Worm (Caenorhabditis elegans) whole organism, L4 larva: ENCODE measurements around the gene nas-16.

ENCODE experiments used
- ama-1 ChIP-seq: fragments of 150-350 bp; optimal IDR thresholded peaks from 2 replicates; lab custom pipeline; 2014; ENCODE audit warnings: inconsistent platforms, mixed read lengths
- ceh-82 ChIP-seq: sonication (generic microtip); optimal IDR thresholded peaks from 2 replicates; lab custom pipeline; 2017; ENCODE audit warnings: missing biosample characterization, missing genetic modification characterization
- egl-27 ChIP-seq: sonication (generic microtip); optimal IDR thresholded peaks from 3 replicates; lab custom pipeline; 2017; ENCODE audit warnings: missing biosample characterization, missing genetic modification reagents, missing genetic modification characterization
- egl-43 ChIP-seq: fragments of 200-800 bp; sonication (Bioruptor generic); IDR thresholded peaks from 2 replicates; pipeline ENCODE4 v1.3.6; 2022; ENCODE audit warnings: missing genetic modification reagents, missing genetic modification characterization, missing compliant biosample characterization
- nhr-25 ChIP-seq: sonication (generic microtip); optimal IDR thresholded peaks from 2 replicates; lab custom pipeline; 2017; ENCODE audit warnings: missing genetic modification characterization, mild to moderate bottlenecking, missing compliant biosample characterization, antibody characterized with exemption, moderate library complexity, borderline replicate concordance; ENCODE audit not compliant: insufficient read depth
- snpc-4 ChIP-seq: fragments of 150-350 bp; optimal IDR thresholded peaks from 2 replicates; lab custom pipeline; 2014; ENCODE audit warnings: missing biosample characterization, missing genetic modification characterization

DNA sequence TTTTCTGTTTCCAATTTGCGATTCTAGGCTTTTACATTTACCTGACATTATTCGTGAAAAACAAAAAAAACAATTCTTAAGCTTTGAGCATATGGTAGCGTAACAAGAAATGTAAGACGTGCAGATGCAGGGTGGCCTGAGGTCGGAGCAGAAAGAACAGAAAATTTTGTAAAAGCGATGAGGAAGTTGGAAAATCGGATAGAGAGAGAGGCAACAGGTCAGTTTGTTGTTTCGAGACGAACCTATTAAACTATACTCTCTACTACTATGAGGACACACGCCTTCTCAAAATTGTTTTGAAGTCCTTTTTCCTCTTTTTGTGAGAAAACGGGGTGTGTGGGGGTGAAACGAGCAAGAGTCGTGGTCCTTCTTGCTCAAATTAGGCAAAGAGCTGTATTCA lies 29.5 kb downstream of the nas-16 start, which contains the start of gene des-2:
- no peak for TF ChIP-seq snpc-4 (tag; lab: Kevin White, UChicago)
- TF ChIP-seq nhr-25 (tag; lab: Kevin White, UChicago), result no peak
- no peak for TF ChIP-seq egl-27 (tag; lab: Kevin White, UChicago)
- no peak for TF ChIP-seq egl-43 (GFP tag; lab: Robert Waterston, UW)
- TF ChIP-seq ama-1 (lab: Kevin White, UChicago), result no peak
- no peak for TF ChIP-seq ceh-82
